Fruit fly (Drosophila melanogaster) whole organism, embryonic: ENCODE data around the gene CG31100.

Experiments used
- Abd-B ChIP-seq: fragments of 200-800 bp; sonication (Bioruptor generic); optimal IDR thresholded peaks from 2 replicates; lab custom pipeline; 2018; ENCODE audit warnings: missing biosample characterization, mild to moderate bottlenecking, missing genetic modification characterization, moderate library complexity
- CG10267 ChIP-seq: fragments of 200-800 bp; sonication (Bioruptor generic); optimal IDR thresholded peaks from 2 replicates; lab custom pipeline; 2018; ENCODE audit warnings: missing biosample characterization, mild to moderate bottlenecking, missing genetic modification characterization, moderate library complexity
- CG10366 ChIP-seq: fragments of 200-800 bp; sonication (Bioruptor generic); IDR thresholded peaks from 2 replicates; pipeline ENCODE4 v1.3.6; 2022; ENCODE audit warnings: missing biosample characterization, missing genetic modification characterization
- CG10543 ChIP-seq: fragments of 200-800 bp; sonication (Bioruptor generic); optimal IDR thresholded peaks from 3 replicates; lab custom pipeline; 2017; ENCODE audit warnings: missing biosample characterization, mild to moderate bottlenecking, missing genetic modification characterization, moderate library complexity
- CG11696 ChIP-seq: fragments of 200-800 bp; sonication (Bioruptor generic); IDR thresholded peaks from 2 replicates; pipeline ENCODE4 v1.3.6; 2022; ENCODE audit warnings: missing biosample characterization, missing genetic modification characterization
- CG12104 ChIP-seq: fragments of 200-800 bp; sonication (Bioruptor generic); optimal IDR thresholded peaks from 3 replicates; lab custom pipeline; 2016; ENCODE audit warnings: missing biosample characterization, missing genetic modification characterization
- CG12391 ChIP-seq: fragments of 200-800 bp; sonication (Bioruptor generic); optimal IDR thresholded peaks from 3 replicates; lab custom pipeline; 2018; ENCODE audit warnings: missing biosample characterization, mild to moderate bottlenecking, missing genetic modification characterization, moderate library complexity
- CG14441 ChIP-seq: fragments of 200-800 bp; sonication (Bioruptor generic); IDR thresholded peaks from 2 replicates; pipeline ENCODE4 v1.3.6; 2022; ENCODE audit warnings: missing biosample characterization, missing genetic modification characterization
- CG17612 ChIP-seq: fragments of 200-800 bp; sonication (Bioruptor generic); IDR thresholded peaks from 2 replicates; pipeline ENCODE4 v1.3.6; 2022; ENCODE audit warnings: missing biosample characterization, missing genetic modification characterization
- CG2712 ChIP-seq: fragments of 200-800 bp; optimal IDR thresholded peaks from 3 replicates; lab custom pipeline; 2019; ENCODE audit warnings: missing biosample characterization, mild to moderate bottlenecking, missing genetic modification characterization, moderate library complexity
- CG3065 ChIP-seq: fragments of 200-800 bp; sonication (Bioruptor generic); optimal IDR thresholded peaks from 2 replicates; lab custom pipeline; 2016; ENCODE audit warnings: missing biosample characterization, missing genetic modification characterization
- CG34224 ChIP-seq: fragments of 200-800 bp; sonication (Bioruptor generic); IDR thresholded peaks from 3 replicates; pipeline ENCODE4 v1.3.6; 2022; ENCODE audit warnings: missing biosample characterization, missing genetic modification characterization; ENCODE audit not compliant: partially characterized antibody
- CG4424 ChIP-seq: fragments of 200-800 bp; sonication (Bioruptor generic); optimal IDR thresholded peaks from 3 replicates; lab custom pipeline; 2016; ENCODE audit warnings: missing biosample characterization, missing genetic modification characterization
- CG4730 ChIP-seq: fragments of 200-800 bp; sonication (Bioruptor generic); IDR thresholded peaks from 2 replicates; pipeline ENCODE4 v1.3.6; 2022; ENCODE audit warnings: missing biosample characterization, missing genetic modification characterization
- CG5953 ChIP-seq: fragments of 200-800 bp; sonication (Bioruptor generic); IDR thresholded peaks from 2 replicates; pipeline ENCODE4 v1.3.6; 2022; ENCODE audit warnings: missing biosample characterization, missing genetic modification characterization
- CG6854 ChIP-seq: fragments of 200-800 bp; sonication (Bioruptor generic); optimal IDR thresholded peaks from 3 replicates; lab custom pipeline; 2017; ENCODE audit warnings: missing biosample characterization, mild to moderate bottlenecking, missing genetic modification characterization
- CG7786 ChIP-seq: fragments of 200-800 bp; sonication (Bioruptor generic); optimal IDR thresholded peaks from 2 replicates; lab custom pipeline; 2016; ENCODE audit warnings: missing biosample characterization, missing genetic modification characterization
- CG8478 ChIP-seq: fragments of >200 bp; optimal IDR thresholded peaks from 2 replicates; lab custom pipeline; 2018
- CG9797 ChIP-seq: fragments of 200-800 bp; sonication (Bioruptor generic); optimal IDR thresholded peaks from 3 replicates; lab custom pipeline; 2018; ENCODE audit warnings: missing biosample characterization, mild to moderate bottlenecking, missing genetic modification characterization
- CHES-1-like ChIP-seq: fragments of 200-800 bp; sonication (Bioruptor generic); optimal IDR thresholded peaks from 2 replicates; lab custom pipeline; 2016; ENCODE audit warnings: missing biosample characterization, missing genetic modification characterization
- CTCF ChIP-seq: fragments of 200-800 bp; sonication (Bioruptor generic); optimal IDR thresholded peaks from 2 replicates; lab custom pipeline; 2017; ENCODE audit warnings: missing biosample characterization, mild to moderate bottlenecking, missing genetic modification characterization, moderate library complexity
- Chrac-16 ChIP-seq: fragments of 200-800 bp; sonication (Bioruptor generic); optimal IDR thresholded peaks from 3 replicates; lab custom pipeline; 2016; ENCODE audit warnings: missing biosample characterization, missing genetic modification characterization
- CoRest ChIP-seq: fragments of 200-800 bp; sonication (Bioruptor generic); optimal IDR thresholded peaks from 3 replicates; lab custom pipeline; 2018; ENCODE audit warnings: missing biosample characterization, mild to moderate bottlenecking, missing genetic modification characterization, moderate library complexity
- D ChIP-seq, 2 experiments: fragments of 200-800 bp in 1 of 2; fragments of >200 bp in 1 of 2; sonication (Bioruptor generic) in 1 of 2; optimal IDR thresholded peaks; 2 replicates in 1 of 2; 3 replicates in 1 of 2; lab custom pipeline; 2017; ENCODE audit warnings: mild to moderate bottlenecking in 1 of 2, missing biosample characterization in 1 of 2, missing genetic modification characterization in 1 of 2, missing genetic modification reagents in 1 of 2
- Dip3 ChIP-seq: fragments of 200-800 bp; sonication (Bioruptor generic); optimal IDR thresholded peaks from 3 replicates; lab custom pipeline; 2016; ENCODE audit warnings: missing biosample characterization, missing genetic modification characterization
- Ets65A ChIP-seq: fragments of 200-800 bp; sonication (Bioruptor generic); peaks from one replicate; lab custom pipeline; 2016; ENCODE audit warnings: missing biosample characterization, missing genetic modification characterization
- HHEX ChIP-seq: fragments of 200-800 bp; sonication (Bioruptor generic); optimal IDR thresholded peaks from 3 replicates; lab custom pipeline; 2017; ENCODE audit warnings: missing biosample characterization, mild to moderate bottlenecking, missing genetic modification characterization, missing genetic modification reagents
- HLH3B ChIP-seq: fragments of 200-800 bp; sonication (Bioruptor generic); IDR thresholded peaks from 2 replicates; pipeline ENCODE4 v1.3.6; 2022; ENCODE audit warnings: missing biosample characterization, missing genetic modification characterization
- Hr39 ChIP-seq: fragments of >200 bp; optimal IDR thresholded peaks from 2 replicates; lab custom pipeline; 2017
- Kr ChIP-seq: fragments of 200-800 bp; sonication (Bioruptor generic); optimal IDR thresholded peaks from 2 replicates; lab custom pipeline; 2017; ENCODE audit warnings: missing biosample characterization, mild to moderate bottlenecking, missing genetic modification characterization
- Max ChIP-seq: fragments of 200-800 bp; sonication (Bioruptor generic); optimal IDR thresholded peaks from 2 replicates; lab custom pipeline; 2016; ENCODE audit warnings: missing biosample characterization, mild to moderate bottlenecking, missing genetic modification characterization
- Scr ChIP-seq: fragments of 200-800 bp; sonication (Bioruptor generic); IDR thresholded peaks from 2 replicates; pipeline ENCODE4 v1.3.6; 2022; ENCODE audit warnings: missing biosample characterization, missing genetic modification characterization; ENCODE audit not compliant: partially characterized antibody
- Sox100B ChIP-seq: fragments of 200-800 bp; sonication (Bioruptor generic); optimal IDR thresholded peaks from 3 replicates; lab custom pipeline; 2018; ENCODE audit warnings: missing biosample characterization, mild to moderate bottlenecking, missing genetic modification characterization
- Sox102F ChIP-seq: fragments of 200-800 bp; sonication (Bioruptor generic); optimal IDR thresholded peaks from 2 replicates; lab custom pipeline; 2018; ENCODE audit warnings: missing biosample characterization, mild to moderate bottlenecking, missing genetic modification characterization, moderate library complexity
- amos ChIP-seq: fragments of 200-800 bp; sonication (Bioruptor generic); IDR thresholded peaks from 2 replicates; pipeline ENCODE4 v1.3.6; 2022; ENCODE audit warnings: missing biosample characterization, missing genetic modification characterization; ENCODE audit not compliant: partially characterized antibody
- ato ChIP-seq: fragments of 200-800 bp; sonication (Bioruptor generic); IDR thresholded peaks from 2 replicates; pipeline ENCODE4 v1.3.6; 2022; ENCODE audit warnings: missing biosample characterization, missing genetic modification characterization; ENCODE audit not compliant: partially characterized antibody
- az2 ChIP-seq: fragments of 200-800 bp; sonication (Bioruptor generic); optimal IDR thresholded peaks from 3 replicates; lab custom pipeline; 2016; ENCODE audit warnings: missing biosample characterization, missing genetic modification characterization
- bigmax ChIP-seq: fragments of 200-800 bp; sonication (Bioruptor generic); optimal IDR thresholded peaks from 2 replicates; lab custom pipeline; 2018; ENCODE audit warnings: missing biosample characterization, mild to moderate bottlenecking, missing genetic modification characterization
- bowl ChIP-seq: fragments of 200-800 bp; sonication (Bioruptor generic); IDR thresholded peaks from 2 replicates; pipeline ENCODE4 v1.3.6; 2022; ENCODE audit warnings: missing biosample characterization, missing genetic modification characterization
- bsh ChIP-seq, 2 experiments: fragments of 200-800 bp; sonication (Bioruptor generic); optimal IDR thresholded peaks; 2 replicates each; lab custom pipeline; 2017 to 2018; ENCODE audit warnings: mild to moderate bottlenecking in 2 of 2, missing biosample characterization in 2 of 2, missing genetic modification characterization in 2 of 2, moderate library complexity in 1 of 2
- croc ChIP-seq: fragments of 200-800 bp; sonication (Bioruptor generic); conservative IDR thresholded peaks from 3 replicates; pipeline ENCODE4 v1.3.6; 2022; ENCODE audit warnings: missing biosample characterization, missing genetic modification characterization
- crol ChIP-seq: fragments of 200-800 bp; sonication (Bioruptor generic); IDR thresholded peaks from 2 replicates; pipeline ENCODE4 v1.3.6; 2022; ENCODE audit warnings: missing biosample characterization, missing genetic modification characterization
- esg ChIP-seq: fragments of 200-800 bp; sonication (Bioruptor generic); conservative IDR thresholded peaks from 2 replicates; pipeline ENCODE4 v1.3.6; 2022; ENCODE audit warnings: missing biosample characterization, missing genetic modification characterization
- kay ChIP-seq: fragments of 200-800 bp; sonication (Bioruptor generic); optimal IDR thresholded peaks from 2 replicates; lab custom pipeline; 2016; ENCODE audit warnings: missing biosample characterization, missing genetic modification characterization
- klu ChIP-seq: fragments of 200-800 bp; sonication (Bioruptor generic); IDR thresholded peaks from 2 replicates; pipeline ENCODE4 v1.3.6; 2022; ENCODE audit warnings: missing biosample characterization, missing genetic modification characterization
- mam ChIP-seq: fragments of 200-800 bp; sonication (Bioruptor generic); optimal IDR thresholded peaks from 3 replicates; lab custom pipeline; 2016; ENCODE audit warnings: missing biosample characterization, missing genetic modification characterization
- nau ChIP-seq: fragments of 200-800 bp; sonication (Bioruptor generic); optimal IDR thresholded peaks from 3 replicates; lab custom pipeline; 2017; ENCODE audit warnings: missing biosample characterization, mild to moderate bottlenecking, missing genetic modification characterization, missing genetic modification reagents
- nmo ChIP-seq: fragments of 200-800 bp; sonication (Bioruptor generic); optimal IDR thresholded peaks from 2 replicates; lab custom pipeline; 2018; ENCODE audit warnings: missing biosample characterization, mild to moderate bottlenecking, missing genetic modification characterization, moderate library complexity
- otp ChIP-seq: fragments of 200-800 bp; sonication (Bioruptor generic); IDR thresholded peaks from 3 replicates; pipeline ENCODE4, ENCODE4 v1.3.6; 2022; ENCODE audit warnings: missing biosample characterization, missing genetic modification characterization
- salm ChIP-seq: fragments of 200-800 bp; sonication (Bioruptor generic); optimal IDR thresholded peaks from 2 replicates; lab custom pipeline; 2018; ENCODE audit warnings: missing biosample characterization, mild to moderate bottlenecking, missing genetic modification characterization
- sob ChIP-seq: fragments of 200-800 bp; sonication (Bioruptor generic); IDR thresholded peaks from 2 replicates; pipeline ENCODE4 v1.3.6; 2022; ENCODE audit warnings: missing biosample characterization, missing genetic modification characterization

The CG31100 gene

dm6 chr3R:8963756-8964342 lies 39.6 kb downstream of the CG31100 start (continued):
- TF ChIP-seq Kr (no peak), CG6854 (GFP tag; lab: Kevin White, UChicago) (no peak), Abd-B (no peak), CG3065 (GFP tag; lab: Kevin White, UChicago) (no peak), CG8478 (lab: Kevin White, UChicago) (no peak), croc (GFP tag; lab: Robert Waterston, UW) (no peak; the same call in 2 of the 3 replicates), CG5953 (peak; percentile 51; the same call in 1 of the 2 replicates), kay (no peak), nau (no peak), CoRest (no peak), otp (GFP tag; lab: Robert Waterston, UW) (0 out of 3 replicates have a peak, but pooled peaks have one; percentile 35), Chrac-16 (GFP tag; lab: Kevin White, UChicago) (no peak), CG10267 (tag; lab: Kevin White, UChicago) (peak; percentile 17), CG34224 (no peak), Scr (GFP tag; lab: Robert Waterston, UW) (no peak), az2 (peak; percentile 18), salm (tag; lab: Kevin White, UChicago) (peak; percentile 4), bowl (no peak), CHES-1-like (GFP tag; lab: Kevin White, UChicago) (no peak), CG9797 (GFP tag; lab: Kevin White, UChicago) (no peak), CG12104 (no peak), CG10366 (GFP tag; lab: Robert Waterston, UW) (peak; percentile 27; the same call in 1 of the 2 replicates), Ets65A (GFP tag; lab: Kevin White, UChicago) (no peak), CG7786 (GFP tag; lab: Kevin White, UChicago) (no peak), CG14441 (0 out of 2 replicates have a peak, but pooled peaks have one; percentile 22), nmo (GFP tag; lab: Kevin White, UChicago) (peak; percentile 49), Sox100B (GFP tag; lab: Kevin White, UChicago) (peak; percentile 18), CG10543 (no peak), crol (GFP tag; lab: Robert Waterston, UW) (peak; percentile 31; the same call in 1 of the 2 replicates), HLH3B (GFP tag; lab: Robert Waterston, UW) (peak; percentile 65), klu (no peak), CG2712 (tag; lab: Kevin White, UChicago) (peak; percentile 55), CG4730 (0 out of 2 replicates have a peak, but pooled peaks have one; percentile 35), CG4424 (no peak), CTCF (GFP tag; lab: Kevin White, UChicago) (no peak), Dip3 (GFP tag; lab: Kevin White, UChicago) (no peak), Max (GFP tag; lab: Kevin White, UChicago) (no peak), sob (no peak), mam (GFP tag; lab: Kevin White, UChicago) (no peak), amos (GFP tag; lab: Robert Waterston, UW) (no peak), bsh (GFP tag; optimal IDR thresholded peaks at IDR 0.05; lab: Kevin White, UChicago) (peak in 1 of 2 experiments; percentile 38), CG12391 (tag; lab: Kevin White, UChicago) (peak; percentile 53), D (optimal IDR thresholded peaks at IDR 0.05; lab: Kevin White, UChicago) (no peak), D (GFP tag; optimal IDR thresholded peaks at IDR 0.05; lab: Kevin White, UChicago) (no peak), bigmax (no peak), Sox102F (GFP tag; lab: Kevin White, UChicago) (peak; percentile 84), ato (GFP tag; lab: Robert Waterston, UW) (no peak), HHEX (GFP tag; lab: Kevin White, UChicago) (no peak), CG11696 (GFP tag; lab: Robert Waterston, UW) (no peak), esg (no peak), Hr39 (lab: Kevin White, UChicago) (no peak), CG17612 (GFP tag; lab: Robert Waterston, UW) (no peak)
